Fruit fly (Drosophila melanogaster) whole organism, embryonic: ENCODE data around the gene CG9497.
A peak's percentile ranks its signal among the peaks of the same experiment; 100 is the strongest.

ENCODE experiments used
- ATbp ChIP-seq: fragments of 200-800 bp; sonication (Bioruptor generic); optimal IDR thresholded peaks from 2 replicates; lab custom pipeline; 2017; ENCODE audit warnings: missing biosample characterization, mild to moderate bottlenecking, missing genetic modification characterization, missing genetic modification reagents
- Asciz ChIP-seq: fragments of 200-800 bp; sonication (Bioruptor generic); optimal IDR thresholded peaks from 2 replicates; lab custom pipeline; 2017; ENCODE audit warnings: missing biosample characterization, mild to moderate bottlenecking, missing genetic modification characterization, missing genetic modification reagents
- Blimp-1 ChIP-seq: fragments of 200-800 bp; sonication (Bioruptor generic); optimal IDR thresholded peaks from 3 replicates; lab custom pipeline; 2018; ENCODE audit warnings: missing biosample characterization, missing genetic modification characterization, mild to moderate bottlenecking, moderate library complexity, missing genetic modification reagents
- CG11723 ChIP-seq: fragments of 200-800 bp; sonication (Bioruptor generic); optimal IDR thresholded peaks from 2 replicates; lab custom pipeline; 2017; ENCODE audit warnings: missing biosample characterization, mild to moderate bottlenecking, missing genetic modification characterization
- CG14014 ChIP-seq: fragments of 200-800 bp; sonication (Bioruptor generic); IDR thresholded peaks from 2 replicates; pipeline ENCODE4 v1.3.6; 2022; ENCODE audit warnings: missing biosample characterization, missing genetic modification characterization
- CG15073 ChIP-seq: fragments of 200-800 bp; sonication (Bioruptor generic); optimal IDR thresholded peaks from 2 replicates; lab custom pipeline; 2016; ENCODE audit warnings: missing biosample characterization, missing genetic modification characterization
- CG1603 ChIP-seq: fragments of 200-800 bp; sonication (Bioruptor generic); optimal IDR thresholded peaks from 2 replicates; lab custom pipeline; 2019; ENCODE audit warnings: missing biosample characterization, mild to moderate bottlenecking, missing genetic modification characterization, moderate library complexity
- CG17359 ChIP-seq: fragments of 200-800 bp; sonication (Bioruptor generic); optimal IDR thresholded peaks from 3 replicates; lab custom pipeline; 2018; ENCODE audit warnings: missing biosample characterization, mild to moderate bottlenecking, missing genetic modification characterization, moderate library complexity
- CG1832 ChIP-seq: fragments of 200-800 bp; sonication (Bioruptor generic); optimal IDR thresholded peaks from 2 replicates; lab custom pipeline; 2017; ENCODE audit warnings: missing biosample characterization, mild to moderate bottlenecking, missing genetic modification characterization, inconsistent platforms
- CG2116 ChIP-seq: fragments of 200-800 bp; sonication (Bioruptor generic); optimal IDR thresholded peaks from 3 replicates; lab custom pipeline; 2018; ENCODE audit warnings: missing biosample characterization, mild to moderate bottlenecking, missing genetic modification characterization
- CG30020 ChIP-seq: fragments of 200-800 bp; optimal IDR thresholded peaks from 2 replicates; lab custom pipeline; 2019; ENCODE audit warnings: missing biosample characterization, mild to moderate bottlenecking, missing genetic modification characterization, moderate library complexity
- CG30403 ChIP-seq: fragments of 200-800 bp; sonication (Bioruptor generic); optimal IDR thresholded peaks from 3 replicates; lab custom pipeline; 2016; ENCODE audit warnings: missing biosample characterization, missing genetic modification characterization
- CG3065 ChIP-seq: fragments of 200-800 bp; sonication (Bioruptor generic); optimal IDR thresholded peaks from 2 replicates; lab custom pipeline; 2016; ENCODE audit warnings: missing biosample characterization, missing genetic modification characterization
- CG31388 ChIP-seq: fragments of 200-800 bp; sonication (Bioruptor generic); optimal IDR thresholded peaks from 2 replicates; lab custom pipeline; 2016; ENCODE audit warnings: missing biosample characterization, missing genetic modification characterization
- CG33213 ChIP-seq: fragments of 200-800 bp; sonication (Bioruptor generic); optimal IDR thresholded peaks from 3 replicates; lab custom pipeline; 2016; ENCODE audit warnings: missing biosample characterization, missing genetic modification characterization
- CG3407 ChIP-seq: fragments of 200-800 bp; sonication (Bioruptor generic); optimal IDR thresholded peaks from 2 replicates; lab custom pipeline; 2018; ENCODE audit warnings: missing biosample characterization, mild to moderate bottlenecking, missing genetic modification characterization
- CG42726 ChIP-seq: fragments of 200-800 bp; sonication (Bioruptor generic); IDR thresholded peaks from 2 replicates; pipeline ENCODE4 v1.3.6; 2022; ENCODE audit warnings: missing biosample characterization, missing genetic modification characterization; ENCODE audit not compliant: partially characterized antibody
- CG4424 ChIP-seq: fragments of 200-800 bp; sonication (Bioruptor generic); optimal IDR thresholded peaks from 3 replicates; lab custom pipeline; 2016; ENCODE audit warnings: missing biosample characterization, missing genetic modification characterization
- CG4730 ChIP-seq: fragments of 200-800 bp; sonication (Bioruptor generic); IDR thresholded peaks from 2 replicates; pipeline ENCODE4 v1.3.6; 2022; ENCODE audit warnings: missing biosample characterization, missing genetic modification characterization
- CG7839 ChIP-seq: fragments of 200-800 bp; sonication (Bioruptor generic); optimal IDR thresholded peaks from 3 replicates; lab custom pipeline; 2018; ENCODE audit warnings: missing biosample characterization, mild to moderate bottlenecking, missing genetic modification characterization, moderate library complexity
- CG8281 ChIP-seq: fragments of 200-800 bp; sonication (Bioruptor generic); optimal IDR thresholded peaks from 2 replicates; lab custom pipeline; 2018; ENCODE audit warnings: missing biosample characterization, mild to moderate bottlenecking, missing genetic modification characterization, moderate library complexity
- CG8359 ChIP-seq: fragments of 200-800 bp; sonication (Bioruptor generic); optimal IDR thresholded peaks from 2 replicates; lab custom pipeline; 2017; ENCODE audit warnings: missing biosample characterization, mild to moderate bottlenecking, missing genetic modification characterization, borderline replicate concordance
- CG8388 ChIP-seq: fragments of 200-800 bp; sonication (Bioruptor generic); optimal IDR thresholded peaks from 2 replicates; lab custom pipeline; 2019; ENCODE audit warnings: missing biosample characterization, mild to moderate bottlenecking, missing genetic modification characterization, moderate library complexity
- CG8924 ChIP-seq: fragments of 200-800 bp; optimal IDR thresholded peaks from 3 replicates; lab custom pipeline; 2019; ENCODE audit warnings: missing biosample characterization, mild to moderate bottlenecking, missing genetic modification characterization, moderate library complexity
- CG9215 ChIP-seq: fragments of 200-800 bp; sonication (Bioruptor generic); IDR thresholded peaks from 2 replicates; pipeline ENCODE4 v1.3.6; 2022; ENCODE audit warnings: missing biosample characterization, missing genetic modification characterization
- Dbx ChIP-seq: fragments of 200-800 bp; sonication (Bioruptor generic); IDR thresholded peaks from 3 replicates; pipeline ENCODE4 v1.3.6; 2022; ENCODE audit warnings: missing biosample characterization, missing genetic modification characterization
- Dref ChIP-seq: fragments of 200-800 bp; sonication (Bioruptor generic); IDR thresholded peaks from 2 replicates; pipeline ENCODE4 v1.3.6; 2022; ENCODE audit warnings: missing biosample characterization, missing genetic modification characterization
- ERR ChIP-seq: fragments of 200-800 bp; sonication (Bioruptor generic); optimal IDR thresholded peaks from 2 replicates; lab custom pipeline; 2016; ENCODE audit warnings: missing biosample characterization, missing genetic modification characterization
- Hmx ChIP-seq: fragments of 200-800 bp; sonication (Bioruptor generic); optimal IDR thresholded peaks from 2 replicates; lab custom pipeline; 2016; ENCODE audit warnings: missing biosample characterization, missing genetic modification characterization
- Hr78 ChIP-seq, 2 experiments: fragments of 200-800 bp in 1 of 2; fragments of >200 bp in 1 of 2; sonication (Bioruptor generic) in 1 of 2; optimal IDR thresholded peaks; 2 replicates each; lab custom pipeline; 2017 to 2019; ENCODE audit warnings: missing biosample characterization in 2 of 2, missing genetic modification characterization in 2 of 2, mild to moderate bottlenecking in 1 of 2, moderate library complexity in 1 of 2
- Max ChIP-seq: fragments of 200-800 bp; sonication (Bioruptor generic); optimal IDR thresholded peaks from 2 replicates; lab custom pipeline; 2016; ENCODE audit warnings: missing biosample characterization, mild to moderate bottlenecking, missing genetic modification characterization
- Myb ChIP-seq: fragments of 200-800 bp; sonication (Bioruptor generic); optimal IDR thresholded peaks from 2 replicates; lab custom pipeline; 2016; ENCODE audit warnings: missing biosample characterization, missing genetic modification characterization
- Neu2 ChIP-seq: fragments of 200-800 bp; sonication (Bioruptor generic); optimal IDR thresholded peaks from 3 replicates; lab custom pipeline; 2016; ENCODE audit warnings: missing biosample characterization, missing genetic modification characterization, borderline replicate concordance
- Side ChIP-seq: fragments of 200-800 bp; sonication (Bioruptor generic); optimal IDR thresholded peaks from 2 replicates; lab custom pipeline; 2016; ENCODE audit warnings: missing biosample characterization, missing genetic modification characterization
- grn ChIP-seq: fragments of 200-800 bp; sonication (Bioruptor generic); optimal IDR thresholded peaks from 3 replicates; lab custom pipeline; 2017; ENCODE audit warnings: missing biosample characterization, missing genetic modification characterization
- h ChIP-seq: fragments of >200 bp; optimal IDR thresholded peaks from 2 replicates; lab custom pipeline; 2017
- inv ChIP-seq: fragments of 200-800 bp; sonication (Bioruptor generic); IDR thresholded peaks from 2 replicates; pipeline ENCODE4 v1.3.6; 2022; ENCODE audit warnings: missing biosample characterization, missing genetic modification characterization; ENCODE audit not compliant: partially characterized antibody
- jigr1 ChIP-seq: fragments of 200-800 bp; sonication (Bioruptor generic); IDR thresholded peaks from 3 replicates; pipeline ENCODE4 v1.3.6; 2022; ENCODE audit warnings: missing biosample characterization, missing genetic modification characterization
- jing ChIP-seq: fragments of 200-800 bp; sonication (Bioruptor generic); optimal IDR thresholded peaks from 2 replicates; lab custom pipeline; 2018; ENCODE audit warnings: missing biosample characterization, mild to moderate bottlenecking, missing genetic modification characterization
- phol ChIP-seq: fragments of 200-800 bp; sonication (Bioruptor generic); optimal IDR thresholded peaks from 3 replicates; lab custom pipeline; 2018; ENCODE audit warnings: missing biosample characterization, mild to moderate bottlenecking, missing genetic modification characterization, moderate library complexity
- pita ChIP-seq: fragments of 200-800 bp; sonication (Bioruptor generic); optimal IDR thresholded peaks from 2 replicates; lab custom pipeline; 2017; ENCODE audit warnings: missing biosample characterization, mild to moderate bottlenecking, missing genetic modification characterization
- pnt ChIP-seq: fragments of 200-800 bp; sonication (Bioruptor generic); optimal IDR thresholded peaks from 3 replicates; lab custom pipeline; 2016; ENCODE audit warnings: missing biosample characterization, missing genetic modification characterization
- seq ChIP-seq: fragments of 200-800 bp; sonication (Bioruptor generic); IDR thresholded peaks from 2 replicates; pipeline ENCODE4 v1.3.6; 2022; ENCODE audit warnings: missing biosample characterization, missing genetic modification characterization
- slbo ChIP-seq: fragments of 200-800 bp; sonication (Bioruptor generic); IDR thresholded peaks from 2 replicates; pipeline ENCODE4 v1.3.6; 2022; ENCODE audit warnings: missing biosample characterization, missing genetic modification characterization
- sr ChIP-seq: fragments of 200-800 bp; sonication (Bioruptor generic); IDR thresholded peaks from 3 replicates; pipeline ENCODE4 v1.3.6; 2022; ENCODE audit warnings: missing biosample characterization, missing genetic modification characterization
- tll ChIP-seq, 2 experiments: fragments of 200-800 bp in 1 of 2; fragments of >200 bp in 1 of 2; sonication (Bioruptor generic) in 1 of 2; optimal IDR thresholded peaks; 2 replicates each; lab custom pipeline; 2017 to 2019; ENCODE audit warnings: missing biosample characterization in 2 of 2, missing genetic modification characterization in 2 of 2, mild to moderate bottlenecking in 1 of 2, moderate library complexity in 1 of 2
- trem ChIP-seq: fragments of 200-800 bp; optimal IDR thresholded peaks from 3 replicates; lab custom pipeline; 2019; ENCODE audit warnings: missing biosample characterization, mild to moderate bottlenecking, missing genetic modification characterization, moderate library complexity
- ttk ChIP-seq: fragments of 200-800 bp; sonication (Bioruptor generic); IDR thresholded peaks from 2 replicates; pipeline ENCODE4 v2.1.2; 2022; ENCODE audit warnings: missing biosample characterization, missing genetic modification characterization
- tx ChIP-seq: fragments of 200-800 bp; sonication (Bioruptor generic); optimal IDR thresholded peaks from 2 replicates; lab custom pipeline; 2016; ENCODE audit warnings: missing biosample characterization, missing genetic modification characterization
- unc-4 ChIP-seq: fragments of 200-800 bp; sonication (Bioruptor generic); IDR thresholded peaks from 2 replicates; pipeline ENCODE4 v1.3.6; 2022; ENCODE audit warnings: missing biosample characterization, missing genetic modification characterization; ENCODE audit not compliant: partially characterized antibody

Gene CG9497

DNA sequence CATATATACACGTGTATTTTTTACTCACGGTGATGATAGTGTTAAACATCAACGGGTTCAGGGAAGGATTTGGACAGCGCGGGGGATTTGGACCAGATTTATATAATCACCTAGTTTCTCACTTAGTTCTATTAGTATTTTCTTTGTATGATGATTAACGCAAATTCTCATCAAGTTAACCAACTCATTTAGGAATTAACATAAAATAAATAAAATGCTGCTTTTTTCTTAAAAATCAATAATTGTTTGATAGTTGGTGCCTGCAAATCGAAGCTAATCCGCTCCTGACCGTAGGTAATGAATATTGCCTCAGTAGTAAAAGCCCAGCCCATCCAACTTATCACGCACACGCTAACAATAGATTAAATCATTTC lies 3.6 kb upstream of the CG9497 start (continued):
- TF ChIP-seq CG3065 (GFP tag; lab: Kevin White, UChicago) = peak; percentile 15
- TF ChIP-seq jing (GFP tag; lab: Kevin White, UChicago) = peak; percentile 53
- peak; percentile 54 for TF ChIP-seq Side (GFP tag; lab: Kevin White, UChicago)
- TF ChIP-seq CG30403 (GFP tag; lab: Kevin White, UChicago) = peak; percentile 93
- no peak for TF ChIP-seq CG2116 (GFP tag; lab: Kevin White, UChicago)
- TF ChIP-seq CG14014 (GFP tag; lab: Robert Waterston, UW) = peak; percentile 92
- peak; percentile 61 for TF ChIP-seq CG33213
- peak; percentile 45 for TF ChIP-seq Asciz
- peak; percentile 58 for TF ChIP-seq CG31388
- peak; percentile 87 for TF ChIP-seq CG8924
- TF ChIP-seq Dbx = peak; percentile 89
- peak; percentile 69 for TF ChIP-seq CG11723 (GFP tag; lab: Kevin White, UChicago)
- peak; percentile 65 for TF ChIP-seq pnt (GFP tag; lab: Kevin White, UChicago)
- peak; percentile 42 for TF ChIP-seq CG1603 (tag; lab: Kevin White, UChicago)
- no peak for TF ChIP-seq tll (GFP tag; optimal IDR thresholded peaks at IDR 0.05; lab: Kevin White, UChicago)
- peak; percentile 61 for TF ChIP-seq inv (GFP tag; lab: Robert Waterston, UW)
- TF ChIP-seq tx = peak; percentile 74
- TF ChIP-seq h (lab: Kevin White, UChicago) = no peak
- no peak for TF ChIP-seq Dref (GFP tag; lab: Robert Waterston, UW)
- TF ChIP-seq CG8281 (tag; lab: Kevin White, UChicago) = peak; percentile 60
- TF ChIP-seq CG9215 (GFP tag; lab: Robert Waterston, UW) = peak; percentile 91
- peak; percentile 39 for TF ChIP-seq CG8388 (GFP tag; lab: Kevin White, UChicago)
- no peak for TF ChIP-seq sr (GFP tag; lab: Robert Waterston, UW)
- TF ChIP-seq CG4730 = peak; percentile 74
- peak; percentile 78 for TF ChIP-seq Hmx (GFP tag; lab: Kevin White, UChicago)
- TF ChIP-seq ttk = peak; percentile 79
- peak; percentile 45 for TF ChIP-seq CG3407
- TF ChIP-seq CG15073 (GFP tag; lab: Kevin White, UChicago) = peak; percentile 15
- peak; percentile 95 for TF ChIP-seq CG7839 (tag; lab: Kevin White, UChicago)
- peak; percentile 66 for TF ChIP-seq ERR
- TF ChIP-seq grn = peak; percentile 89
- peak; percentile 79 for TF ChIP-seq phol
- TF ChIP-seq trem (tag; lab: Kevin White, UChicago) = peak; percentile 16
- TF ChIP-seq CG30020 (tag; lab: Kevin White, UChicago) = peak; percentile 9
- TF ChIP-seq Blimp-1 (GFP tag; lab: Kevin White, UChicago) = peak; percentile 72
- peak; percentile 84 for TF ChIP-seq CG17359
- TF ChIP-seq Max (GFP tag; lab: Kevin White, UChicago) = peak; percentile 69
- peak; percentile 78 for TF ChIP-seq CG4424
- TF ChIP-seq ATbp (GFP tag; lab: Kevin White, UChicago) = peak; percentile 56
- peak; percentile 79; the same call in 2 of the 3 replicates for TF ChIP-seq jigr1 (GFP tag; lab: Robert Waterston, UW)
- no peak for TF ChIP-seq pita
- no peak for TF ChIP-seq Neu2 (GFP tag; lab: Kevin White, UChicago)
- no peak for TF ChIP-seq CG42726 (GFP tag; lab: Robert Waterston, UW)
- TF ChIP-seq slbo (GFP tag; lab: Robert Waterston, UW) = peak; percentile 94
- TF ChIP-seq CG1832 (GFP tag; lab: Kevin White, UChicago) = no peak
- TF ChIP-seq CG8359 (GFP tag; lab: Kevin White, UChicago) = no peak
- peak; percentile 68 for TF ChIP-seq Myb
- TF ChIP-seq unc-4 (GFP tag; lab: Robert Waterston, UW) = no peak
- peak in 1 of 2 experiments; percentile 60 for TF ChIP-seq Hr78 (GFP tag; optimal IDR thresholded peaks at IDR 0.05; lab: Kevin White, UChicago)
- TF ChIP-seq seq (GFP tag; lab: Robert Waterston, UW) = no peak; the same call in 1 of the 2 replicates
